Worm (Caenorhabditis elegans) whole organism, midembryonic: ENCODE measurements around the gene Y25C1A.13.

Source experiments
- T22C8.4 ChIP-seq: fragments of 200-800 bp; sonication (Bioruptor generic); IDR thresholded peaks from 2 replicates; pipeline ENCODE4 v1.3.6; 2022; ENCODE audit warnings: missing genetic modification characterization, missing compliant biosample characterization
- cog-1 ChIP-seq: sonication (generic microtip); optimal IDR thresholded peaks from 2 replicates; lab custom pipeline; 2016; ENCODE audit warnings: missing genetic modification characterization, missing compliant biosample characterization
- flt-1 ChIP-seq: fragments of 200-800 bp; sonication (Bioruptor generic); IDR thresholded peaks from 2 replicates; pipeline ENCODE4 v1.3.6; 2022; ENCODE audit warnings: missing genetic modification characterization, missing compliant biosample characterization
- klf-2 ChIP-seq: fragments of 200-800 bp; sonication (Bioruptor generic); conservative IDR thresholded peaks from 2 replicates; pipeline ENCODE4 v1.3.6; 2022; ENCODE audit warnings: missing genetic modification reagents, missing genetic modification characterization, missing compliant biosample characterization
- med-1 ChIP-seq: sonication (generic microtip); optimal IDR thresholded peaks from 2 replicates; lab custom pipeline; 2017; ENCODE audit warnings: missing genetic modification characterization, mild to moderate bottlenecking, missing compliant biosample characterization, antibody characterized with exemption, missing genetic modification reagents; ENCODE audit not compliant: insufficient read depth
- ref-1 ChIP-seq: fragments of 200-800 bp; sonication (Bioruptor generic); conservative IDR thresholded peaks from 2 replicates; pipeline ENCODE4 v1.3.6; 2022; ENCODE audit warnings: missing genetic modification reagents, missing genetic modification characterization, missing compliant biosample characterization
- tab-1 ChIP-seq: fragments of 200-800 bp; sonication (Bioruptor generic); IDR thresholded peaks from 2 replicates; pipeline ENCODE4 v1.3.6; 2022; ENCODE audit warnings: missing genetic modification characterization, missing compliant biosample characterization
- ztf-23 ChIP-seq: fragments of 200-800 bp; sonication (Bioruptor generic); IDR thresholded peaks from 2 replicates; pipeline ENCODE4 v1.3.6; 2022; ENCODE audit warnings: missing genetic modification reagents, missing genetic modification characterization, missing compliant biosample characterization
- ztf-29 ChIP-seq: fragments of 200-800 bp; sonication (Bioruptor generic); IDR thresholded peaks from 2 replicates; pipeline ENCODE4 v1.3.6; 2022; ENCODE audit warnings: missing genetic modification reagents, missing genetic modification characterization, missing compliant biosample characterization

DNA sequence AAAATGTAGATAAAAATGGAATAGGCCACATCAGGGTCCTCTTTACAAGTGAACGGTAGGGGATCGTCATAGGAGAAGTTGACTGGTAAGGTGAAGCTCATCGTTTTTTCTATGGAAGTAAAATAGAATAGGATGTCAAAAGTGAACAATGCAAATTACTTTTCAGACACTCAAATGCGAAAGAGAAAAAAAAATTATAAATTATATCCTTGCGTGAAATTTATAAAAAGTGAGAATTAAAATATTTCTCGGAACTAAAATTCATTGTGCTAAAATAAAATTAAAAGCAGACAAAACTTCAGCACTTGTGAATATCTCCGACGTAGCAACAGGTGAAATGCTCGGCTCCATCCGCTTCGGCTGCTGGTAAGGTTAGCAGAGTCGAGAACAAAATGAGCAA, 17.7 kb downstream of the Y25C1A.13 start, which contains the start of gene srg-22:
- TF ChIP-seq ref-1 (GFP tag; lab: Robert Waterston, UW) (no peak), med-1 (GFP tag; lab: Kevin White, UChicago) (no peak), ztf-29 (GFP tag; lab: Robert Waterston, UW) (no peak), klf-2 (GFP tag; lab: Robert Waterston, UW) (no peak), cog-1 (no peak), T22C8.4 (no peak), tab-1 (GFP tag; lab: Robert Waterston, UW) (no peak), flt-1 (GFP tag; lab: Robert Waterston, UW) (no peak), ztf-23 (GFP tag; lab: Robert Waterston, UW) (no peak)
